Worm (Caenorhabditis elegans) whole organism, mixed stage, embryonic: Measurements from ENCODE around the gene C26H9A.4.

Experiments
- M03D4.4 ChIP-seq: sonication (generic microtip); optimal IDR thresholded peaks from 2 replicates; lab custom pipeline; 2017; ENCODE audit warnings: mild to moderate bottlenecking, missing genetic modification characterization, missing compliant biosample characterization
- ces-1 ChIP-seq: fragments of 150-350 bp; optimal IDR thresholded peaks from 2 replicates; lab custom pipeline; 2014; ENCODE audit warnings: missing biosample characterization, missing genetic modification reagents, missing genetic modification characterization
- unc-62 ChIP-seq: fragments of 150-350 bp; optimal IDR thresholded peaks from 2 replicates; lab custom pipeline; 2014; ENCODE audit warnings: missing biosample characterization, missing genetic modification reagents, missing genetic modification characterization

C26H9A.4 gene

DNA sequence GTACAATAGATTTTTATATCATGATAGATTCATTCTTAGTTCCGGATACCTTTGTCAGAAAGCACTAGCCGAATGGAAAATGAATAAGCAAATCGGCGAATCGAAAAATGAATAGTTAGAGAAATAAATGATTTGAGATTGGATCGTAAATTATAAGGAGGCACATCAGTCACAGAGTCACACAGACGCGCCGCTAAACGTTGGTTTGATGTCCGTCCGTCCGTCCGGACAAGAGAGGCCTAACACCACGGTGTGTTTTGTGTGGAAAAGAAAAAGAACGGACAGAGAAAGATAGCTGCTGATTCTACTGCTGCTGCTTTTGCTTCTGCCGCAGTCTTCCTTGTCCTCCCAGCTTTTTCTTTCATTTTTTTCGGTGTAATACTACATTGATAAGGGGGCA is 47.7 kb downstream of the C26H9A.4 start:
- TF ChIP-seq M03D4.4 (no peak), ces-1 (GFP tag; lab: Kevin White, UChicago) (no peak), unc-62 (GFP tag; lab: Kevin White, UChicago) (peak; percentile 62)
